Fruit fly (Drosophila melanogaster) Kc167 (cell line): ENCODE results near the gene eIF3i.

Source experiments
- Sin3A ChIP-seq: fragments of >200 bp; optimal IDR thresholded peaks from 2 replicates; lab custom pipeline; 2018; ENCODE audit warnings: missing external identifiers
- psq ChIP-seq: fragments of >200 bp; optimal IDR thresholded peaks from 2 replicates; lab custom pipeline; 2017; ENCODE audit warnings: missing external identifiers
- ttk ChIP-seq: sonication (Bioruptor generic); optimal IDR thresholded peaks from 2 replicates; lab custom pipeline; 2017; ENCODE audit warnings: missing external identifiers

- no peak for TF ChIP-seq psq (lab: Kevin White, UChicago)
- no peak for TF ChIP-seq Sin3A (lab: Kevin White, UChicago)
- no peak for TF ChIP-seq ttk (lab: Kevin White, UChicago)
Measured at dm6 chr2L:4981278-4981966, 13.8 kb upstream of the eIF3i start, which contains the start of the genes CG8892 and CG34126.
